Fruit fly (Drosophila melanogaster): ENCODE measurements around the gene CG12011.
A peak's percentile ranks its signal among the peaks of the same experiment; 100 is the strongest.

The CG12011 gene

DNA sequence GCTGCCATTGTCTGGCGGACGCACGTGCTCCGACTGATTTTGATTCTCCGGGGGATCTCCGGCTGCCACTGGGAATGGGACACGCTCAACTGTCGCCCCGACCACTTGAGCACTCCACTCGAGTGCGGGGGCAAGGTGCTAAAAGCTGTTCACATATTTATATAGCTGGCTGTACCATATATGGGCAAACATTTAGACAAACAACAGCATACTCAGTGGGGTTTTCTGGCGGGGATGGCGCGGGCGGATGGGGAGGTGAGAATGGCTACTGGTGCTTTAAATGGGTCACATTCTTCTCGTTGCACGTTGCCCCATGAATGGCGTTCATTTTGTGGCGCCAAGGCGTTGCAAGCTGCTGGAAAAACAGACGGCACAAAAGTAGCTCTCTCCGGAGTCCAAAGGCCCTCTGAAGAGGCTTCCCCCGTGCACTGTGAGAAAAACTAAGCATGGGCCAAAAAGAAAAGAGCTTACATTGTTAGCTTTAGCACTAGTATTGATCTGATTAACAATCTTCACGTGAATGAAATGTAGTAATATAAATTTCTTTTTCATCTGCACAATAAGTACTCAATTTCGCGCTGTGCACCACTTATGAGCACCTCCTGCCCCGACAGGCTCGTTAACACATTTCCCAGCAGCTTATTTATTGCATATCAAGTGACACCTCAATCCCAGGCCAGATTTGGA lies 3.5 kb upstream of the CG12011 start (continued):
- no peak for TF ChIP-seq danr (GFP tag; IDR thresholded peaks at IDR 0.05)
- TF ChIP-seq Dip3 (GFP tag; optimal IDR thresholded peaks at IDR 0.05): no peak
- peak; percentile 5 for TF ChIP-seq CG16863 (GFP tag; optimal IDR thresholded peaks at IDR 0.05)
- TF ChIP-seq Mrtf (GFP tag; IDR thresholded peaks at IDR 0.05): no peak
- no peak for TF ChIP-seq stc (GFP tag; IDR thresholded peaks at IDR 0.05)
- TF ChIP-seq exex (tag; optimal IDR thresholded peaks at IDR 0.05): no peak
- no peak for TF ChIP-seq Bgb (GFP tag; IDR thresholded peaks at IDR 0.05; ENCODE audit: partially characterized antibody)
- TF ChIP-seq tin (GFP tag; optimal IDR thresholded peaks at IDR 0.05): peak; percentile 54
- 0 out of 2 replicates have a peak, but pooled peaks have one; percentile 8 for TF ChIP-seq Dref (GFP tag; IDR thresholded peaks at IDR 0.05)
- no peak for TF ChIP-seq fru (optimal IDR thresholded peaks at IDR 0.05)
- TF ChIP-seq Taf1 (GFP tag; IDR thresholded peaks at IDR 0.05): no peak
- no peak for TF ChIP-seq CG7786 (GFP tag; optimal IDR thresholded peaks at IDR 0.05)
- no peak for TF ChIP-seq HLH4C (GFP tag; IDR thresholded peaks at IDR 0.05; ENCODE audit: partially characterized antibody)
- TF ChIP-seq ci (GFP tag; IDR thresholded peaks at IDR 0.05): peak; percentile 58
- TF ChIP-seq Aef1 (GFP tag; IDR thresholded peaks at IDR 0.05): no peak
- peak; percentile 16 for TF ChIP-seq CG8388 (GFP tag; optimal IDR thresholded peaks at IDR 0.05)
- no peak for TF ChIP-seq pb (GFP tag; optimal IDR thresholded peaks at IDR 0.05)
- no peak for TF ChIP-seq h (optimal IDR thresholded peaks at IDR 0.05)
- TF ChIP-seq CG14050 (GFP tag; IDR thresholded peaks at IDR 0.05): no peak
- no peak for TF ChIP-seq peb (GFP tag; IDR thresholded peaks at IDR 0.05)
- TF ChIP-seq fd96Cb (tag; optimal IDR thresholded peaks at IDR 0.05): peak; percentile 49
- no peak for TF ChIP-seq CG13775 (GFP tag; optimal IDR thresholded peaks at IDR 0.05)
- no peak for TF ChIP-seq yki (optimal IDR thresholded peaks at IDR 0.05)
- TF ChIP-seq Stat92E (GFP tag; optimal IDR thresholded peaks at IDR 0.05): no peak
- TF ChIP-seq CG7372 (GFP tag; IDR thresholded peaks at IDR 0.05): no peak
- no peak for TF ChIP-seq CG16813 (GFP tag; IDR thresholded peaks at IDR 0.05; ENCODE audit: partially characterized antibody)
- no peak for TF ChIP-seq Nf-YB (GFP tag; optimal IDR thresholded peaks at IDR 0.05)
- no peak for TF ChIP-seq dm (GFP tag; optimal IDR thresholded peaks at IDR 0.05)
- peak; percentile 1 for TF ChIP-seq Camta (GFP tag; optimal IDR thresholded peaks at IDR 0.05)
- TF ChIP-seq CG12659 (GFP tag; optimal IDR thresholded peaks at IDR 0.05): no peak
- TF ChIP-seq CG18476 (GFP tag; optimal IDR thresholded peaks at IDR 0.05): no peak
- TF ChIP-seq Rfx (GFP tag; IDR thresholded peaks at IDR 0.05): no peak
- TF ChIP-seq CG8765 (GFP tag; IDR thresholded peaks at IDR 0.05): peak; percentile 22; the same call in 1 of the 2 replicates
- TF ChIP-seq Opbp (GFP tag; IDR thresholded peaks at IDR 0.05; ENCODE audit: partially characterized antibody): no peak
- TF ChIP-seq pzg (GFP tag; optimal IDR thresholded peaks at IDR 0.05): no peak
- TF ChIP-seq Trl (optimal IDR thresholded peaks at IDR 0.05): no peak
- no peak for TF ChIP-seq Trl (GFP tag; optimal IDR thresholded peaks at IDR 0.05)
- TF ChIP-seq E2f2 (GFP tag; IDR thresholded peaks at IDR 0.05): no peak
- TF ChIP-seq Poxn (GFP tag; IDR thresholded peaks at IDR 0.05): no peak
- TF ChIP-seq Antp (GFP tag; optimal IDR thresholded peaks at IDR 0.05): peak; percentile 40
- no peak for TF ChIP-seq CG8290 (GFP tag; optimal IDR thresholded peaks at IDR 0.05)
- TF ChIP-seq CG8290 (tag; optimal IDR thresholded peaks at IDR 0.05): peak in 1 of 2 experiments; percentile 6
- no peak for TF ChIP-seq gsb (GFP tag; IDR thresholded peaks at IDR 0.05)
- TF ChIP-seq sens-2 (GFP tag; IDR thresholded peaks at IDR 0.05): no peak
- no peak for TF ChIP-seq BEAF-32 (GFP tag; optimal IDR thresholded peaks at IDR 0.05)
- TF ChIP-seq shn (GFP tag; optimal IDR thresholded peaks at IDR 0.05): no peak
- TF ChIP-seq dati (GFP tag; IDR thresholded peaks at IDR 0.05): no peak
- TF ChIP-seq Dek (tag; optimal IDR thresholded peaks at IDR 0.05): no peak
- TF ChIP-seq Hsf (GFP tag; optimal IDR thresholded peaks at IDR 0.05): no peak
- TF ChIP-seq sens (GFP tag): peak; percentile 88
- no peak for TF ChIP-seq tx (GFP tag; optimal IDR thresholded peaks at IDR 0.05)
- no peak; the same call in 1 of the 2 replicates for TF ChIP-seq CG1024 (GFP tag; IDR thresholded peaks at IDR 0.05)
- peak; percentile 52 for TF ChIP-seq HHEX (GFP tag; optimal IDR thresholded peaks at IDR 0.05)
